Fruit fly (Drosophila melanogaster): ENCODE data around the gene Drs.

DNA sequence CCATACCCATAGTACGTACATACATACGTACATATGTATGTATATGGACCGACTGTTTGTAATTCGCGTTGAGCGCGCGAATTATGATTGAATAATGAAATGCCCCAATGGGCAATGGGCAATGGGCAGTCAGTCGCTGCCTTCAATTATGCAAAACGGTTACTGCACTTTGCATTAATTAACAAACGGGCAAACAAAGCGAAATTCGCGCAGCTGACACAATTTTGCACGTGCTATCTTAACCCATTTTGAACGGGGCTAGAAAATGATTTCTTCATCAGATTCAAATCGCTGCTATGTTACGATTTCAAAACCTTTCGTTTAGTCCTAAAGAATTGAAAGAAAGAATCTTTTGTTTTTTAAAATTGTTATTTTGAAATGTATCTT lies 30.6 kb downstream of the Drs start:
- TF ChIP-seq CG7101 (tag; optimal IDR thresholded peaks at IDR 0.05) (no peak), Hr96 (GFP tag; optimal IDR thresholded peaks at IDR 0.05) (no peak), kay (GFP tag; ENCODE audit: borderline replicate concordance) (peak; percentile 69), CG33017 (tag; optimal IDR thresholded peaks at IDR 0.05) (no peak), Mnt (GFP tag; optimal IDR thresholded peaks at IDR 0.05) (no peak), CG11617 (GFP tag; optimal IDR thresholded peaks at IDR 0.05) (no peak), cnc (optimal IDR thresholded peaks at IDR 0.05) (no peak), ovo (GFP tag; optimal IDR thresholded peaks at IDR 0.05) (no peak), bab1 (GFP tag; optimal IDR thresholded peaks at IDR 0.05) (peak; percentile 13), CG12768 (GFP tag; optimal IDR thresholded peaks at IDR 0.05) (peak; percentile 2)
